Worm (Caenorhabditis elegans): Measurements from ENCODE around the gene cdr-2.

- TF ChIP-seq ceh-40 (GFP tag; IDR thresholded peaks at IDR 0.05): no peak
- TF ChIP-seq mcd-1 (GFP tag; IDR thresholded peaks at IDR 0.05): no peak
- TF ChIP-seq tbp1 (GFP tag; optimal IDR thresholded peaks at IDR 0.05): no peak
- no peak for TF ChIP-seq lsy-27 (tag; optimal IDR thresholded peaks at IDR 0.05; ENCODE audit: borderline replicate concordance, insufficient read depth)
- TF ChIP-seq B0035.1 (tag; optimal IDR thresholded peaks at IDR 0.05): no peak
- no peak for TF ChIP-seq F55B11.4 (tag; optimal IDR thresholded peaks at IDR 0.05; ENCODE audit: borderline replicate concordance, insufficient read depth)
- TF ChIP-seq mel-28 (tag; optimal IDR thresholded peaks at IDR 0.05; ENCODE audit: borderline replicate concordance): no peak
- no peak for TF ChIP-seq nhr-90 (tag; optimal IDR thresholded peaks at IDR 0.05)
- no peak for TF ChIP-seq snpc-4 (GFP tag; optimal IDR thresholded peaks at IDR 0.05)
- no peak for TF ChIP-seq snpc-4 (tag; optimal IDR thresholded peaks at IDR 0.05)
These were observed 13.2 kb downstream of the cdr-2 start, which contains the start of gene K01D12.8 for ce11 chrV:12402355-12402754.
